Worm (Caenorhabditis elegans): ENCODE results near the gene F57C2.4.

The F57C2.4 gene

DNA sequence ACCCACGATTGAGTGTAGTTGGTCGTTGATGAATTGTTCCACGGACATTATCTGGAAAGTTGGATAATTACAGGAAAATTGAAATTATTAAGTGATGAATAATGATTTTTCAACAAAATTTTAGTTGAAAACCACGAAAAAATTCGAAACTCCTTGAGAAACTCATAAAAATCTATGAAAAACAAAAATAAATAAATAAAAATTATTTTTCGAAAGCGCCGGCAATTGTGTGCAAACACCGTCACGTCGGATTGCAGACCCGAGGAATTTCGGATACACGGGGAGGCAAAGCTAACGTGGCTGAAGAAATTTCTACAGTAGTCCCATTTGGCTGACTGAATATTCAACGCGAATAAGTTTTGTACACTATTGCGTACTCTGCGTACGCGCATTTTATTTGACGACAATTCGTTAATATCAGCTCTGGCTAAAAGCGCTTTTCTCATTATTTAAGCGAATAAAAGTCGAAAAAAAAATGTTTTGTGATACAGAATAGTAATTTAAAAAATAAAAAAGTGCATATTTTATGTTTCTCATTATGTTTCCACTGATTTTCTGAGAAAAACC is 36.5 kb downstream of the F57C2.4 start, which contains the start of gene mog-4 (continued):
- TF ChIP-seq set-16 (GFP tag; IDR thresholded peaks at IDR 0.05) (peak; percentile 9; the same call in 1 of the 2 replicates), nhr-102 (tag; optimal IDR thresholded peaks at IDR 0.05) (peak; percentile 95), arid-1 (GFP tag; conservative IDR thresholded peaks at IDR 0.05) (peak; percentile 98), nhr-28 (tag; optimal IDR thresholded peaks at IDR 0.05) (peak; percentile 58), lin-38 (GFP tag; IDR thresholded peaks at IDR 0.05) (peak; percentile 98), daf-19 (GFP tag; conservative IDR thresholded peaks at IDR 0.05) (peak; percentile 98), nhr-41 (GFP tag; IDR thresholded peaks at IDR 0.05) (peak; percentile 98), dmd-6 (GFP tag; IDR thresholded peaks at IDR 0.05) (peak; percentile 100), F37D6.2 (tag; optimal IDR thresholded peaks at IDR 0.05) (peak; percentile 92), dmd-9 (GFP tag; IDR thresholded peaks at IDR 0.05) (peak; percentile 100), gei-8 (GFP tag; optimal IDR thresholded peaks at IDR 0.05) (peak; percentile 41), tra-1 (GFP tag; IDR thresholded peaks at IDR 0.05) (peak; percentile 100), F49E8.2 (tag; optimal IDR thresholded peaks at IDR 0.05; ENCODE audit: borderline replicate concordance) (peak; percentile 84), nhr-42 (GFP tag; IDR thresholded peaks at IDR 0.05) (peak; percentile 100), nhr-11 (tag; optimal IDR thresholded peaks at IDR 0.05) (peak; percentile 79), nhr-10 (tag; optimal IDR thresholded peaks at IDR 0.05) (peak; percentile 62), lin-1 (GFP tag; IDR thresholded peaks at IDR 0.05) (peak; percentile 98), nhr-237 (tag; optimal IDR thresholded peaks at IDR 0.05) (peak; percentile 54), hmg-1.1 (GFP tag; IDR thresholded peaks at IDR 0.05) (peak; percentile 100), pqm-1 (tag; optimal IDR thresholded peaks at IDR 0.05) (peak; percentile 5), Y48G9A.11 (GFP tag; IDR thresholded peaks at IDR 0.05) (peak; percentile 98), ceh-32 (tag; optimal IDR thresholded peaks at IDR 0.05; ENCODE audit: poor library complexity) (peak; percentile 57), Y105C5A.15 (GFP tag; IDR thresholded peaks at IDR 0.05) (peak; percentile 89), lin-29 (GFP tag; IDR thresholded peaks at IDR 0.05) (peak; percentile 98), lsy-2 (tag; optimal IDR thresholded peaks at IDR 0.05) (peak; percentile 97 to 99), zfp-2 (tag; optimal IDR thresholded peaks at IDR 0.05) (peak; percentile 87), saeg-2 (GFP tag; IDR thresholded peaks at IDR 0.05) (peak; percentile 98), Y75B8A.6 (GFP tag; IDR thresholded peaks at IDR 0.05) (peak; percentile 100), snpc-4 (tag; optimal IDR thresholded peaks at IDR 0.05) (peak; percentile 32), tag-97 (GFP tag; IDR thresholded peaks at IDR 0.05) (peak; percentile 100), T20F7.1 (GFP tag; optimal IDR thresholded peaks at IDR 0.05) (peak; percentile 95), daf-16 (GFP tag; optimal IDR thresholded peaks at IDR 0.05) (peak; percentile 70 to 92), daf-16 (tag; optimal IDR thresholded peaks at IDR 0.05) (peak; percentile 76)

DNA sequence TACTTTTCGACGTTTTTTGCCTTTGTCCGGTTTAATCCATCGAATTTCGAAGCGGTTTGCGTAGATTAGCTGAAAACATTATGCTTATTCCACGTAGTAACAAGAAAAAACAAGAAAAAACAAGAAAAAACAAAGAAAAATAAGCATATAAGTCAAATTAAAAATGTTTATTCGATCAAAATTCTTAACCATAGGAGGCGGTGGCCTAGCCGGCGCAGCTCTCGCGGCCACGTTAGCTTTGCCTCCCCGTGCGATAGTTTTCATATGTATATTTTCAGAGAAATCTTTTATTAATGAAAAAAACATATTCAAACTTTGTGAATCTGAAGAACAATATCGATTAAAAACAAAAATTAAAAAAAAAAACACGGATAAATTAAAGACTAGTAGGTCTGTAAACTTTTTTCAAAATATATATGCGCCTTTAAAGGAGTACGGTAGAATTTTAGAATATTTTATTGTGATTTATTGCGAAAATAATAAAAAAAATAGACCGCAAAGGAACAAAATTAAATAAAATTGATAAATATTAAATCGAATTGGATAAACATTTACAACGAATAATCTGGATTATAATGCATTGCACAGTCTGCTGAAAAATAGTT is 38.8 kb downstream of the F57C2.4 start:
- TF ChIP-seq nhr-77 (tag; optimal IDR thresholded peaks at IDR 0.05) = peak; percentile 32
- TF ChIP-seq lsy-2 (tag; optimal IDR thresholded peaks at IDR 0.05) = peak; percentile 15 to 94
- TF ChIP-seq hif-1 (tag; optimal IDR thresholded peaks at IDR 0.05) = peak in 1 of 2 experiments; percentile 32
- TF ChIP-seq mes-2 (tag; optimal IDR thresholded peaks at IDR 0.05; ENCODE audit: poor library complexity, severe bottlenecking) = peak; percentile 71
- TF ChIP-seq hmg-1.1 (GFP tag; IDR thresholded peaks at IDR 0.05) = 0 out of 2 replicates have a peak, but pooled peaks have one; percentile 44
- TF ChIP-seq unc-130 (GFP tag; optimal IDR thresholded peaks at IDR 0.05) = peak; percentile 12
- peak; percentile 48 for TF ChIP-seq lin-38 (GFP tag; IDR thresholded peaks at IDR 0.05)
- TF ChIP-seq madf-5 (GFP tag; IDR thresholded peaks at IDR 0.05) = peak in 1 of 2 experiments; percentile 43; a peak in 1 of 4 replicates
- TF ChIP-seq ZK337.2 (GFP tag; IDR thresholded peaks at IDR 0.05) = peak; percentile 69; the same call in 1 of the 2 replicates
